Fruit fly (Drosophila melanogaster) whole organism, wandering third instar larva: ENCODE results near the gene Mpi.

Experiments used
- Abd-B ChIP-seq: fragments of >200 bp; optimal IDR thresholded peaks from 2 replicates; lab custom pipeline; 2017; ENCODE audit warnings: missing biosample characterization, missing genetic modification characterization
- CG32264 ChIP-seq: fragments of 200-800 bp; sonication (Bioruptor generic); optimal IDR thresholded peaks from 2 replicates; lab custom pipeline; 2016; ENCODE audit warnings: missing biosample characterization, missing genetic modification characterization
- CG9705 ChIP-seq: fragments of 200-800 bp; sonication (Bioruptor generic); optimal IDR thresholded peaks from 2 replicates; lab custom pipeline; 2018; ENCODE audit warnings: missing biosample characterization, mild to moderate bottlenecking, missing genetic modification characterization
- CrebA ChIP-seq: fragments of 200-800 bp; sonication (Bioruptor generic); optimal IDR thresholded peaks from 2 replicates; lab custom pipeline; 2016; ENCODE audit warnings: missing biosample characterization, mild to moderate bottlenecking, missing genetic modification characterization, borderline replicate concordance
- Dfd ChIP-seq: fragments of >200 bp; optimal IDR thresholded peaks from 2 replicates; lab custom pipeline; 2017; ENCODE audit warnings: missing biosample characterization, missing genetic modification characterization
- Dif ChIP-seq: fragments of 200-275, 200-300 bp; sonication (Bioruptor generic); optimal IDR thresholded peaks from 2 replicates; lab custom pipeline; 2018; ENCODE audit warnings: missing biosample characterization, missing genetic modification characterization; ENCODE audit not compliant: partially characterized antibody
- GATAd ChIP-seq: sonication (Bioruptor generic); optimal IDR thresholded peaks from 2 replicates; lab custom pipeline; 2016; ENCODE audit warnings: missing biosample characterization, missing genetic modification characterization
- HLH106 ChIP-seq: fragments of 200-800 bp; optimal IDR thresholded peaks from 3 replicates; lab custom pipeline; 2019; ENCODE audit warnings: missing biosample characterization, mild to moderate bottlenecking, missing genetic modification characterization, moderate library complexity
- Hnf4 ChIP-seq: fragments of 200-800 bp; sonication (Bioruptor generic); optimal IDR thresholded peaks from 2 replicates; lab custom pipeline; 2016; ENCODE audit warnings: missing biosample characterization, mild to moderate bottlenecking, missing genetic modification characterization
- Hr78 ChIP-seq: fragments of >200 bp; optimal IDR thresholded peaks from 2 replicates; lab custom pipeline; 2017; ENCODE audit warnings: missing biosample characterization, missing genetic modification characterization
- Hr83 ChIP-seq: fragments of 200-300 bp; sonication (Bioruptor generic); optimal IDR thresholded peaks from 2 replicates; lab custom pipeline; 2016; ENCODE audit warnings: missing biosample characterization, mild to moderate bottlenecking, missing genetic modification characterization, moderate library complexity; ENCODE audit not compliant: poor library complexity, severe bottlenecking
- Jra ChIP-seq: sonication (Bioruptor generic); optimal IDR thresholded peaks from 2 replicates; lab custom pipeline; 2016; ENCODE audit warnings: missing biosample characterization, missing genetic modification characterization
- Mio ChIP-seq: sonication (Bioruptor generic); optimal IDR thresholded peaks from 2 replicates; lab custom pipeline; 2016; ENCODE audit warnings: missing biosample characterization, missing genetic modification characterization
- N ChIP-seq: fragments of >200 bp; optimal IDR thresholded peaks from 2 replicates; lab custom pipeline; 2018; ENCODE audit warnings: missing biosample characterization, missing external identifiers, missing genetic modification characterization
- OdsH ChIP-seq: fragments of 200-800 bp; sonication (Bioruptor generic); optimal IDR thresholded peaks from 2 replicates; lab custom pipeline; 2016; ENCODE audit warnings: missing biosample characterization, mild to moderate bottlenecking, missing genetic modification characterization
- Rel ChIP-seq, 2 experiments: fragments of 200-800 bp; sonication (Bioruptor generic) in 1 of 2; optimal IDR thresholded peaks; 2 replicates in 1 of 2; 3 replicates in 1 of 2; lab custom pipeline; 2016 to 2019; ENCODE audit warnings: mild to moderate bottlenecking in 2 of 2, missing biosample characterization in 2 of 2, missing genetic modification characterization in 2 of 2, moderate library complexity in 1 of 2
- Sp1 ChIP-seq: fragments of 200-800 bp; sonication (Bioruptor generic); optimal IDR thresholded peaks from 3 replicates; lab custom pipeline; 2019; ENCODE audit warnings: missing biosample characterization, mild to moderate bottlenecking, missing genetic modification characterization, moderate library complexity
- Vsx2 ChIP-seq: fragments of 200-300, 225-300 bp; sonication (Bioruptor generic); optimal IDR thresholded peaks from 2 replicates; lab custom pipeline; 2018; ENCODE audit warnings: missing biosample characterization, missing genetic modification characterization; ENCODE audit not compliant: partially characterized antibody
- br ChIP-seq: fragments of 200-800 bp; sonication (Bioruptor generic); optimal IDR thresholded peaks from 2 replicates; lab custom pipeline; 2016; ENCODE audit warnings: missing biosample characterization, missing genetic modification characterization
- brk ChIP-seq: fragments of 200-800 bp; sonication (Bioruptor generic); optimal IDR thresholded peaks from 2 replicates; lab custom pipeline; 2016; ENCODE audit warnings: missing biosample characterization, mild to moderate bottlenecking, missing genetic modification characterization
- dl ChIP-seq, 2 experiments: fragments of 175-275, 200-275 bp in 1 of 2; fragments of 200-275 bp in 1 of 2; sonication (Bioruptor generic); optimal IDR thresholded peaks; lab custom pipeline; 2018; ENCODE audit warnings: mild to moderate bottlenecking in 2 of 2, missing biosample characterization in 2 of 2, missing genetic modification characterization in 2 of 2, moderate library complexity in 2 of 2; ENCODE audit not compliant: partially characterized antibody in 2 of 2, insufficient read depth in 1 of 2
- dmrt93B ChIP-seq: fragments of 200-800 bp; sonication (Bioruptor generic); optimal IDR thresholded peaks from 2 replicates; lab custom pipeline; 2018; ENCODE audit warnings: missing biosample characterization, mild to moderate bottlenecking, missing genetic modification characterization
- dsf ChIP-seq: sonication (Bioruptor generic); optimal IDR thresholded peaks from 2 replicates; lab custom pipeline; 2016; ENCODE audit warnings: missing biosample characterization, missing genetic modification characterization, borderline replicate concordance
- ey ChIP-seq: fragments of 200-800 bp; sonication (Bioruptor generic); optimal IDR thresholded peaks from 2 replicates; lab custom pipeline; 2016; ENCODE audit warnings: missing biosample characterization, missing genetic modification characterization
- foxo ChIP-seq, 2 experiments: fragments of 200-800 bp; sonication (Bioruptor generic); optimal IDR thresholded peaks; 2 replicates in 1 of 2; 3 replicates in 1 of 2; lab custom pipeline; 2016 to 2017; ENCODE audit warnings: missing biosample characterization in 2 of 2, missing genetic modification characterization in 2 of 2
- fru ChIP-seq: fragments of 200-800 bp; sonication (Bioruptor generic); optimal IDR thresholded peaks from 3 replicates; lab custom pipeline; 2016; ENCODE audit warnings: missing biosample characterization, mild to moderate bottlenecking, missing genetic modification characterization
- h ChIP-seq: fragments of 200-800 bp; sonication (Bioruptor generic); optimal IDR thresholded peaks from 3 replicates; lab custom pipeline; 2016; ENCODE audit warnings: missing biosample characterization, mild to moderate bottlenecking, missing genetic modification characterization
- jim ChIP-seq: fragments of 175-275, 200-325 bp; sonication (Bioruptor generic); optimal IDR thresholded peaks from 2 replicates; lab custom pipeline; 2016; ENCODE audit warnings: missing biosample characterization, mild to moderate bottlenecking, missing genetic modification characterization
- lola ChIP-seq: fragments of >200 bp; optimal IDR thresholded peaks from 2 replicates; lab custom pipeline; 2017; ENCODE audit warnings: missing biosample characterization, missing genetic modification characterization
- pan ChIP-seq: fragments of >200 bp; optimal IDR thresholded peaks from 2 replicates; lab custom pipeline; 2017
- psq ChIP-seq: fragments of 200-800 bp; sonication (Bioruptor generic); optimal IDR thresholded peaks from 3 replicates; lab custom pipeline; 2017; ENCODE audit warnings: missing biosample characterization, mild to moderate bottlenecking, missing genetic modification characterization, moderate library complexity
- rgr ChIP-seq: fragments of 200-800 bp; sonication (Bioruptor generic); optimal IDR thresholded peaks from 3 replicates; lab custom pipeline; 2016; ENCODE audit warnings: missing biosample characterization, mild to moderate bottlenecking, missing genetic modification characterization
- sage ChIP-seq: fragments of 200-800 bp; sonication (Bioruptor generic); optimal IDR thresholded peaks from 2 replicates; lab custom pipeline; 2016; ENCODE audit warnings: missing biosample characterization, mild to moderate bottlenecking, missing genetic modification characterization
- sv ChIP-seq: fragments of 200-800 bp; sonication (Bioruptor generic); optimal IDR thresholded peaks from 3 replicates; lab custom pipeline; 2016; ENCODE audit warnings: missing biosample characterization, missing genetic modification characterization
- tai ChIP-seq: sonication (Bioruptor generic); optimal IDR thresholded peaks from 2 replicates; lab custom pipeline; 2016; ENCODE audit warnings: missing biosample characterization, missing genetic modification characterization
- usp ChIP-seq: fragments of >200 bp; optimal IDR thresholded peaks from 2 replicates; lab custom pipeline; 2017; ENCODE audit warnings: missing biosample characterization, missing genetic modification characterization
- woc ChIP-seq: sonication (Bioruptor generic); optimal IDR thresholded peaks from 2 replicates; lab custom pipeline; 2016; ENCODE audit warnings: missing biosample characterization, mild to moderate bottlenecking, missing genetic modification characterization

Mpi gene

dm6 chr3R:9774147-9774546 is 14.7 kb downstream of the Mpi start, which contains the start of gene Whamy:
Whamy (minus strand) TSS chr3R:9774419.
- TF ChIP-seq woc (GFP tag; lab: Kevin White, UChicago): no peak
- TF ChIP-seq Hnf4 (GFP tag; lab: Kevin White, UChicago): no peak
- TF ChIP-seq CrebA (GFP tag; lab: Kevin White, UChicago): no peak
- TF ChIP-seq OdsH (GFP tag; lab: Kevin White, UChicago): peak; percentile 17
- TF ChIP-seq CG9705 (GFP tag; lab: Kevin White, UChicago): no peak
- peak; percentile 4 for TF ChIP-seq rgr (GFP tag; lab: Kevin White, UChicago)
- peak; percentile 24 for TF ChIP-seq br (GFP tag; lab: Kevin White, UChicago)
- TF ChIP-seq CG32264: no peak
- no peak for TF ChIP-seq brk (GFP tag; lab: Kevin White, UChicago)
- no peak for TF ChIP-seq psq (GFP tag; lab: Kevin White, UChicago)
- TF ChIP-seq dsf (GFP tag; lab: Kevin White, UChicago): no peak
- no peak for TF ChIP-seq HLH106 (tag; lab: Kevin White, UChicago)
- no peak for TF ChIP-seq ey (GFP tag; lab: Kevin White, UChicago)
- no peak for TF ChIP-seq dmrt93B (GFP tag; lab: Kevin White, UChicago)
- no peak for TF ChIP-seq Abd-B (GFP tag; lab: Kevin White, UChicago)
- peak; percentile 12 for TF ChIP-seq Hr83 (GFP tag; lab: Kevin White, UChicago)
- TF ChIP-seq dl (GFP tag; optimal IDR thresholded peaks at IDR 0.05; lab: Kevin White, UChicago; ENCODE audit: insufficient read depth in 1 of 2, partially characterized antibody in 2 of 2): no peak
- no peak for TF ChIP-seq GATAd (GFP tag; lab: Kevin White, UChicago)
- TF ChIP-seq foxo (GFP tag; optimal IDR thresholded peaks at IDR 0.05; lab: Kevin White, UChicago): no peak
- peak; percentile 27 for TF ChIP-seq Sp1 (GFP tag; lab: Kevin White, UChicago)
- TF ChIP-seq Vsx2: no peak
- TF ChIP-seq Rel (GFP tag; optimal IDR thresholded peaks at IDR 0.05; lab: Kevin White, UChicago): no peak
- peak; percentile 93 for TF ChIP-seq Rel (tag; optimal IDR thresholded peaks at IDR 0.05; lab: Kevin White, UChicago)
- no peak for TF ChIP-seq tai
- no peak for TF ChIP-seq usp (GFP tag; lab: Kevin White, UChicago)
- no peak for TF ChIP-seq Mio
- TF ChIP-seq pan (lab: Kevin White, UChicago): no peak
- peak; percentile 5 for TF ChIP-seq h (GFP tag; lab: Kevin White, UChicago)
- TF ChIP-seq Jra (GFP tag; lab: Kevin White, UChicago): peak; percentile 8

DNA sequence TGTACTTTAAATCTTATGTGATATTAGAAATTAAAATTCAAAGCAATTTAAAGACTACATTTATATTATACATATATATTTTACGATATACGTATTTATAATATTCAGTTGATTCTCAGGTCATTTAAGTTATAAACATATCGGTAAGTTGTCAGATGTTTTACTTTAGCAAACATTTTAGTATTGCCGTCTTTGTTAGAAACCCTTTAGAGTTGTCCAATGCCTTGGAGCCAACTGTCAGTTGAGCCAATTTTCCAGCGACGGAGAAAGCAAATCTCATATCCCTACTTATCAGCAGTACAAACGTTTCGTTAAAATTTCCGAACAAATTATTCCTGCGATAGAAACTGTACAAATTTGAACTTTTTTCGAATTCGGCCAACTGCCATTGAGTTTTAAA is 15.4 kb downstream of the Mpi start, which contains the start of gene topi:
Gene topi (plus strand): TSS at position 301 of the 400 bp plus-strand sequence.
- TF ChIP-seq Vsx2 (no peak), fru (GFP tag; lab: Kevin White, UChicago) (no peak), lola (no peak), Hr83 (GFP tag; lab: Kevin White, UChicago) (no peak), sage (GFP tag; lab: Kevin White, UChicago) (no peak), brk (GFP tag; lab: Kevin White, UChicago) (no peak), Mio (no peak), Dfd (GFP tag; lab: Kevin White, UChicago) (no peak), Hr78 (no peak), Dif (no peak), h (GFP tag; lab: Kevin White, UChicago) (no peak), jim (no peak), N (GFP tag; lab: Kevin White, UChicago) (no peak), Sp1 (GFP tag; lab: Kevin White, UChicago) (no peak), usp (GFP tag; lab: Kevin White, UChicago) (no peak), CG9705 (GFP tag; lab: Kevin White, UChicago) (no peak), sv (GFP tag; lab: Kevin White, UChicago) (no peak), HLH106 (tag; lab: Kevin White, UChicago) (no peak), OdsH (GFP tag; lab: Kevin White, UChicago) (no peak), rgr (GFP tag; lab: Kevin White, UChicago) (no peak)
